Fruit fly (Drosophila melanogaster) whole organism, embryonic: Measurements from ENCODE around the gene Acat2.

Source experiments
- ATbp ChIP-seq: fragments of 200-800 bp; sonication (Bioruptor generic); optimal IDR thresholded peaks from 2 replicates; lab custom pipeline; 2017; ENCODE audit warnings: missing biosample characterization, mild to moderate bottlenecking, missing genetic modification characterization, missing genetic modification reagents
- CG10209 ChIP-seq: fragments of 200-800 bp; sonication (Bioruptor generic); optimal IDR thresholded peaks from 3 replicates; lab custom pipeline; 2017; ENCODE audit warnings: missing biosample characterization, mild to moderate bottlenecking, missing genetic modification characterization, missing genetic modification reagents
- CG10959 ChIP-seq: fragments of 200-800 bp; sonication (Bioruptor generic); IDR thresholded peaks from 2 replicates; pipeline ENCODE4 v1.3.6; 2022; ENCODE audit warnings: missing biosample characterization, missing genetic modification characterization
- CG11093 ChIP-seq: fragments of 200-800 bp; sonication (Bioruptor generic); IDR thresholded peaks from 3 replicates; pipeline ENCODE4 v1.3.6; 2022; ENCODE audit warnings: missing biosample characterization, missing genetic modification characterization
- CG1233 ChIP-seq: fragments of 200-800 bp; sonication (Bioruptor generic); optimal IDR thresholded peaks from 4 replicates; lab custom pipeline; 2018; ENCODE audit warnings: missing biosample characterization, mild to moderate bottlenecking, missing genetic modification characterization
- CG13424 ChIP-seq: fragments of 200-800 bp; sonication (Bioruptor generic); optimal IDR thresholded peaks from 2 replicates; lab custom pipeline; 2019; ENCODE audit warnings: missing biosample characterization, mild to moderate bottlenecking, missing genetic modification characterization, moderate library complexity
- CG15073 ChIP-seq: fragments of 200-800 bp; sonication (Bioruptor generic); optimal IDR thresholded peaks from 2 replicates; lab custom pipeline; 2016; ENCODE audit warnings: missing biosample characterization, missing genetic modification characterization
- CG15601 ChIP-seq: fragments of 200-800 bp; sonication (Bioruptor generic); optimal IDR thresholded peaks from 3 replicates; lab custom pipeline; 2019; ENCODE audit warnings: missing biosample characterization, mild to moderate bottlenecking, missing genetic modification characterization, moderate library complexity
- CG1602 ChIP-seq: fragments of 200-800 bp; sonication (Bioruptor generic); optimal IDR thresholded peaks from 3 replicates; lab custom pipeline; 2016; ENCODE audit warnings: missing biosample characterization, missing genetic modification characterization
- CG16779 ChIP-seq: fragments of 200-800 bp; sonication (Bioruptor generic); IDR thresholded peaks from 2 replicates; pipeline ENCODE4 v1.3.6; 2022; ENCODE audit warnings: missing biosample characterization, missing genetic modification characterization
- CG16813 ChIP-seq: fragments of 200-800 bp; sonication (Bioruptor generic); IDR thresholded peaks from 3 replicates; pipeline ENCODE4 v1.3.6; 2022; ENCODE audit warnings: missing biosample characterization, missing genetic modification characterization; ENCODE audit not compliant: partially characterized antibody
- CG18764 ChIP-seq: fragments of 200-800 bp; sonication (Bioruptor generic); optimal IDR thresholded peaks from 3 replicates; lab custom pipeline; 2016; ENCODE audit warnings: missing biosample characterization, missing genetic modification characterization
- CG2875 ChIP-seq: fragments of 200-800 bp; sonication (Bioruptor generic); optimal IDR thresholded peaks from 2 replicates; lab custom pipeline; 2017; ENCODE audit warnings: missing biosample characterization, mild to moderate bottlenecking, missing genetic modification characterization, missing genetic modification reagents
- CG31441 ChIP-seq: fragments of 200-800 bp; sonication (Bioruptor generic); IDR thresholded peaks from 2 replicates; pipeline ENCODE4 v1.3.6; 2022; ENCODE audit warnings: missing biosample characterization, missing genetic modification characterization
- CG4404 ChIP-seq: fragments of 200-800 bp; sonication (Bioruptor generic); IDR thresholded peaks from 2 replicates; pipeline ENCODE4 v1.3.6; 2022; ENCODE audit warnings: missing biosample characterization, missing genetic modification characterization
- CG5953 ChIP-seq: fragments of 200-800 bp; sonication (Bioruptor generic); IDR thresholded peaks from 2 replicates; pipeline ENCODE4 v1.3.6; 2022; ENCODE audit warnings: missing biosample characterization, missing genetic modification characterization
- CG6175 ChIP-seq: fragments of 200-800 bp; sonication (Bioruptor generic); IDR thresholded peaks from 3 replicates; pipeline ENCODE4 v1.3.6; 2022; ENCODE audit warnings: missing biosample characterization, missing genetic modification characterization
- CG8944 ChIP-seq: fragments of 200-800 bp; sonication (Bioruptor generic); optimal IDR thresholded peaks from 3 replicates; lab custom pipeline; 2016; ENCODE audit warnings: missing biosample characterization, missing genetic modification characterization
- CG9609 ChIP-seq: fragments of 200-800 bp; sonication (Bioruptor generic); optimal IDR thresholded peaks from 3 replicates; lab custom pipeline; 2016; ENCODE audit warnings: missing biosample characterization, missing genetic modification characterization
- Doc2 ChIP-seq: fragments of 200-800 bp; sonication (Bioruptor generic); IDR thresholded peaks from 2 replicates; pipeline ENCODE4 v1.3.6; 2022; ENCODE audit warnings: missing biosample characterization, missing genetic modification characterization
- H15 ChIP-seq: fragments of 200-800 bp; sonication (Bioruptor generic); IDR thresholded peaks from 3 replicates; pipeline ENCODE4 v1.3.6; 2022; ENCODE audit warnings: missing biosample characterization, missing genetic modification characterization
- H2.0 ChIP-seq: fragments of 200-800 bp; sonication (Bioruptor generic); IDR thresholded peaks from 2 replicates; pipeline ENCODE4 v1.3.6; 2022; ENCODE audit warnings: missing biosample characterization, missing genetic modification characterization
- HLH4C ChIP-seq: fragments of 200-800 bp; sonication (Bioruptor generic); IDR thresholded peaks from 3 replicates; pipeline ENCODE4 v1.3.6; 2022; ENCODE audit warnings: missing biosample characterization, missing genetic modification characterization; ENCODE audit not compliant: partially characterized antibody
- HLHmδ ChIP-seq: fragments of 200-800 bp; sonication (Bioruptor generic); optimal IDR thresholded peaks from 2 replicates; lab custom pipeline; 2018; ENCODE audit warnings: missing biosample characterization, mild to moderate bottlenecking, missing genetic modification characterization, moderate library complexity
- Hmx ChIP-seq: fragments of 200-800 bp; sonication (Bioruptor generic); optimal IDR thresholded peaks from 2 replicates; lab custom pipeline; 2016; ENCODE audit warnings: missing biosample characterization, missing genetic modification characterization
- Hr51 ChIP-seq, 2 experiments: fragments of 200-800 bp; sonication (Bioruptor generic); optimal IDR thresholded peaks; 2 replicates in 1 of 2; 3 replicates in 1 of 2; lab custom pipeline; 2016 to 2018; ENCODE audit warnings: missing biosample characterization in 2 of 2, missing genetic modification characterization in 2 of 2, mild to moderate bottlenecking in 1 of 2, moderate library complexity in 1 of 2
- Lpt ChIP-seq: fragments of >200 bp; optimal IDR thresholded peaks from 2 replicates; lab custom pipeline; 2018; ENCODE audit warnings: missing biosample characterization, missing genetic modification characterization
- Sry-β ChIP-seq: fragments of 200-800 bp; sonication (Bioruptor generic); optimal IDR thresholded peaks from 2 replicates; lab custom pipeline; 2018; ENCODE audit warnings: missing biosample characterization, mild to moderate bottlenecking, missing genetic modification characterization, moderate library complexity
- Vsx1 ChIP-seq: fragments of 200-800 bp; sonication (Bioruptor generic); optimal IDR thresholded peaks from 2 replicates; lab custom pipeline; 2017; ENCODE audit warnings: missing biosample characterization, mild to moderate bottlenecking, missing genetic modification characterization, missing genetic modification reagents
- danr ChIP-seq: fragments of 200-800 bp; sonication (Bioruptor generic); IDR thresholded peaks from 2 replicates; pipeline ENCODE4 v1.3.6; 2022; ENCODE audit warnings: missing biosample characterization, missing genetic modification characterization
- dpn ChIP-seq, 2 experiments: fragments of 200-800 bp; sonication (Bioruptor generic); optimal IDR thresholded peaks; 3 replicates each; lab custom pipeline; 2016; ENCODE audit warnings: missing biosample characterization in 2 of 2, missing genetic modification characterization in 2 of 2
- grn ChIP-seq: fragments of 200-800 bp; sonication (Bioruptor generic); optimal IDR thresholded peaks from 3 replicates; lab custom pipeline; 2017; ENCODE audit warnings: missing biosample characterization, missing genetic modification characterization
- inv ChIP-seq: fragments of 200-800 bp; sonication (Bioruptor generic); IDR thresholded peaks from 2 replicates; pipeline ENCODE4 v1.3.6; 2022; ENCODE audit warnings: missing biosample characterization, missing genetic modification characterization; ENCODE audit not compliant: partially characterized antibody
- jing ChIP-seq: fragments of 200-800 bp; sonication (Bioruptor generic); optimal IDR thresholded peaks from 2 replicates; lab custom pipeline; 2018; ENCODE audit warnings: missing biosample characterization, mild to moderate bottlenecking, missing genetic modification characterization
- kay ChIP-seq: fragments of 200-800 bp; sonication (Bioruptor generic); optimal IDR thresholded peaks from 2 replicates; lab custom pipeline; 2016; ENCODE audit warnings: missing biosample characterization, missing genetic modification characterization
- ken ChIP-seq: fragments of 200-800 bp; sonication (Bioruptor generic); IDR thresholded peaks from 3 replicates; pipeline ENCODE4 v1.3.6; 2022; ENCODE audit warnings: missing biosample characterization, missing genetic modification characterization
- lab ChIP-seq: fragments of 200-800 bp; sonication (Bioruptor generic); optimal IDR thresholded peaks from 3 replicates; lab custom pipeline; 2017; ENCODE audit warnings: missing biosample characterization, missing genetic modification characterization, mild to moderate bottlenecking, moderate library complexity, missing genetic modification reagents
- mld ChIP-seq: fragments of 200-800 bp; sonication (Bioruptor generic); IDR thresholded peaks from 3 replicates; pipeline ENCODE4 v1.3.6; 2022; ENCODE audit warnings: missing biosample characterization, missing genetic modification characterization; ENCODE audit not compliant: partially characterized antibody
- onecut ChIP-seq: fragments of 200-800 bp; sonication (Bioruptor generic); IDR thresholded peaks from 2 replicates; pipeline ENCODE4 v1.3.6; 2022; ENCODE audit warnings: missing biosample characterization, missing genetic modification characterization
- org-1 ChIP-seq: fragments of 200-800 bp; sonication (Bioruptor generic); optimal IDR thresholded peaks from 2 replicates; lab custom pipeline; 2017; ENCODE audit warnings: missing biosample characterization, missing genetic modification characterization
- pnt ChIP-seq: fragments of 200-800 bp; sonication (Bioruptor generic); optimal IDR thresholded peaks from 3 replicates; lab custom pipeline; 2016; ENCODE audit warnings: missing biosample characterization, missing genetic modification characterization
- ranshi ChIP-seq: fragments of 200-800 bp; sonication (Bioruptor generic); IDR thresholded peaks from 2 replicates; pipeline ENCODE4 v1.3.6; 2022; ENCODE audit warnings: missing biosample characterization, missing genetic modification characterization
- rib ChIP-seq: fragments of 200-800 bp; sonication (Bioruptor generic); IDR thresholded peaks from 2 replicates; pipeline ENCODE4 v1.3.6; 2022; ENCODE audit warnings: missing biosample characterization, missing genetic modification characterization
- run ChIP-seq: fragments of 200-800 bp; sonication (Bioruptor generic); optimal IDR thresholded peaks from 3 replicates; lab custom pipeline; 2018; ENCODE audit warnings: missing biosample characterization, mild to moderate bottlenecking, missing genetic modification characterization
- shn ChIP-seq: fragments of 200-800 bp; sonication (Bioruptor generic); optimal IDR thresholded peaks from 3 replicates; lab custom pipeline; 2016; ENCODE audit warnings: missing biosample characterization, missing genetic modification characterization
- sisA ChIP-seq: fragments of 200-800 bp; sonication (Bioruptor generic); IDR thresholded peaks from 2 replicates; pipeline ENCODE4 v1.3.6; 2022; ENCODE audit warnings: missing biosample characterization, missing genetic modification characterization
- sr ChIP-seq: fragments of 200-800 bp; sonication (Bioruptor generic); IDR thresholded peaks from 3 replicates; pipeline ENCODE4 v1.3.6; 2022; ENCODE audit warnings: missing biosample characterization, missing genetic modification characterization
- tx ChIP-seq: fragments of 200-800 bp; sonication (Bioruptor generic); optimal IDR thresholded peaks from 2 replicates; lab custom pipeline; 2016; ENCODE audit warnings: missing biosample characterization, missing genetic modification characterization
- wdn ChIP-seq: fragments of 200-800 bp; sonication (Bioruptor generic); IDR thresholded peaks from 2 replicates; pipeline ENCODE4 v1.3.6; 2022; ENCODE audit warnings: missing biosample characterization, missing genetic modification characterization
- wek ChIP-seq: fragments of 200-800 bp; sonication (Bioruptor generic); optimal IDR thresholded peaks from 3 replicates; lab custom pipeline; 2018; ENCODE audit warnings: missing biosample characterization, mild to moderate bottlenecking, missing genetic modification characterization, moderate library complexity

Acat2 gene

DNA sequence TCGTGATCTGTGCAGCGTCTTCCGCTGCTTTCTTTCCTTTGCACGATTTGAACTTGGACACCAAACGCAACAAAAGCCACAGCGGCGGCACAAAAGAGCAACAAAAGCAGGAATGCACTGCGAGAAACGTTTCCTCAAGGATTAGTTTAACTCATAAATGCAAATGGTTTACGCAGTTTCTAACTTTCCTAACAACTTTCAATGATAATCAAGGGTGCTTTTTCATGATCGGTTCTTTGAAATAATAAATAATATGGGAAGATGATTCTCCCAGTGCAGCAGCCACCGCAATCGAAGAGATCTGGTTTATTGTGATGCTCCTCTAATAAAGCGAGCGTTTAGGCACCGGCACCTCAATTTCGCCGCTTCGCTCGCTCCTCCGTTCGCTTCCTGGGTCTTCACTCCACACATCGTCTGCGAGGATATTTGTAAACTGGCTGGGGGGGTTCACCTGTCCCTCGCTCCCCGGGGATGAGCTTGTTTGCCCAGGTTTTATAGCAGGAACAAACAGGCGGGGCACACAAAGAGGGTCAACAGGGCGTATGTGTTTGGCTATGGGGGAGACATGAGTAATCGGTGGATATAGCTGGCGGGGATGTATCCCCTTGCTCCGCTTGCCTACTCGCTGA, 16.5 kb downstream of the Acat2 start (continued):
- peak; percentile 68 for TF ChIP-seq danr (GFP tag; lab: Robert Waterston, UW)
- TF ChIP-seq org-1 (GFP tag; lab: Kevin White, UChicago) = peak; percentile 56
- TF ChIP-seq ken = peak; percentile 90
- TF ChIP-seq mld (GFP tag; lab: Robert Waterston, UW) = no peak
- peak; percentile 70 for TF ChIP-seq H15 (GFP tag; lab: Robert Waterston, UW)
- peak; percentile 75 for TF ChIP-seq CG10959 (GFP tag; lab: Robert Waterston, UW)
- TF ChIP-seq H2.0 (GFP tag; lab: Robert Waterston, UW) = peak; percentile 76
- TF ChIP-seq CG15073 = peak; percentile 29
- peak; percentile 64 for TF ChIP-seq CG18764 (GFP tag; lab: Kevin White, UChicago)
- peak; percentile 80 for TF ChIP-seq CG15601 (tag; lab: Kevin White, UChicago)
- TF ChIP-seq HLHmδ (GFP tag; lab: Kevin White, UChicago) = no peak
- TF ChIP-seq CG6175 = no peak
- TF ChIP-seq CG5953 (GFP tag; lab: Robert Waterston, UW) = peak; percentile 80
- TF ChIP-seq wdn = no peak
- TF ChIP-seq lab = peak; percentile 78
- no peak for TF ChIP-seq Hmx
- peak; percentile 81 for TF ChIP-seq CG13424 (tag; lab: Kevin White, UChicago)
- TF ChIP-seq rib (GFP tag; lab: Robert Waterston, UW) = no peak
- no peak for TF ChIP-seq Lpt
- peak; percentile 64 for TF ChIP-seq CG9609
- peak; percentile 46 for TF ChIP-seq wek (GFP tag; lab: Kevin White, UChicago)
- TF ChIP-seq shn (GFP tag; lab: Kevin White, UChicago) = peak; percentile 47
- TF ChIP-seq Hr51 (GFP tag; optimal IDR thresholded peaks at IDR 0.05; lab: Kevin White, UChicago) = peak; percentile 53 to 84
- peak; percentile 11 for TF ChIP-seq kay
- peak; percentile 60 for TF ChIP-seq CG1602 (GFP tag; lab: Kevin White, UChicago)
- TF ChIP-seq CG10209 (GFP tag; lab: Kevin White, UChicago) = peak; percentile 70
- peak; percentile 90 for TF ChIP-seq CG31441 (GFP tag; lab: Robert Waterston, UW)
- TF ChIP-seq CG16779 = no peak
- peak; percentile 73 for TF ChIP-seq CG8944
- peak; percentile 82 for TF ChIP-seq CG2875
- peak; percentile 87 for TF ChIP-seq ATbp
- peak; percentile 80 for TF ChIP-seq onecut (GFP tag; lab: Robert Waterston, UW)
- TF ChIP-seq Sry-β (GFP tag; lab: Kevin White, UChicago) = peak; percentile 24
- no peak for TF ChIP-seq inv (GFP tag; lab: Robert Waterston, UW)
- TF ChIP-seq grn (GFP tag; lab: Kevin White, UChicago) = peak; percentile 43
- peak; percentile 78 for TF ChIP-seq jing (GFP tag; lab: Kevin White, UChicago)
- peak; percentile 73 for TF ChIP-seq run (tag; lab: Kevin White, UChicago)
- TF ChIP-seq Doc2 (GFP tag; lab: Robert Waterston, UW) = no peak
- no peak for TF ChIP-seq CG16813 (GFP tag; lab: Robert Waterston, UW)
- peak; percentile 92 for TF ChIP-seq sisA (GFP tag; lab: Robert Waterston, UW)
- TF ChIP-seq CG11093 (GFP tag; lab: Robert Waterston, UW) = peak; percentile 66; the same call in 2 of the 3 replicates
- TF ChIP-seq Vsx1 (GFP tag; lab: Kevin White, UChicago) = no peak
- peak; percentile 84 for TF ChIP-seq pnt (GFP tag; lab: Kevin White, UChicago)
- TF ChIP-seq dpn (GFP tag; optimal IDR thresholded peaks at IDR 0.05; lab: Kevin White, UChicago) = peak; percentile 74 to 79
- peak; percentile 64 for TF ChIP-seq CG1233
- peak; percentile 42 for TF ChIP-seq tx (GFP tag; lab: Kevin White, UChicago)
- TF ChIP-seq ranshi = peak; percentile 63
- 0 out of 3 replicates have a peak, but pooled peaks have one; percentile 42 for TF ChIP-seq sr
- no peak for TF ChIP-seq HLH4C
- TF ChIP-seq CG4404 = 0 out of 2 replicates have a peak, but pooled peaks have one; percentile 29
